Fruit fly (Drosophila melanogaster): ENCODE results near the gene ppk27.

ppk27 gene

dm6 chr3L:3787595-3788151, 32.7 kb upstream of the ppk27 start (continued):
- TF ChIP-seq cg (GFP tag; optimal IDR thresholded peaks at IDR 0.05): peak; percentile 87
- TF ChIP-seq abd-A (tag; optimal IDR thresholded peaks at IDR 0.05): peak; percentile 48
- peak; percentile 63 for TF ChIP-seq disco-r (GFP tag; optimal IDR thresholded peaks at IDR 0.05)
- peak; percentile 12 for TF ChIP-seq cad (GFP tag; optimal IDR thresholded peaks at IDR 0.05)
- TF ChIP-seq hkb (optimal IDR thresholded peaks at IDR 0.05): no peak
- TF ChIP-seq hkb (GFP tag; IDR thresholded peaks at IDR 0.05): peak; percentile 56
- peak; percentile 43 for TF ChIP-seq CG10543 (GFP tag; optimal IDR thresholded peaks at IDR 0.05)
- TF ChIP-seq ranshi (GFP tag; IDR thresholded peaks at IDR 0.05): 0 out of 2 replicates have a peak, but pooled peaks have one; percentile 22
- no peak for TF ChIP-seq maf-S (GFP tag; optimal IDR thresholded peaks at IDR 0.05)
- peak; percentile 61 for TF ChIP-seq CG10431 (GFP tag; optimal IDR thresholded peaks at IDR 0.05)
- no peak for TF ChIP-seq Dfd (GFP tag; optimal IDR thresholded peaks at IDR 0.05)
- TF ChIP-seq CG8089 (GFP tag; optimal IDR thresholded peaks at IDR 0.05): no peak
- TF ChIP-seq CG17361 (GFP tag; IDR thresholded peaks at IDR 0.05): 0 out of 3 replicates have a peak, but pooled peaks have one; percentile 9
- TF ChIP-seq CG3847 (GFP tag; IDR thresholded peaks at IDR 0.05): peak; percentile 67
- TF ChIP-seq CG1602 (GFP tag; optimal IDR thresholded peaks at IDR 0.05): no peak
- TF ChIP-seq caup (GFP tag; optimal IDR thresholded peaks at IDR 0.05; ENCODE audit: severe bottlenecking): peak; percentile 54
- peak; percentile 54 for TF ChIP-seq Fer1 (GFP tag; optimal IDR thresholded peaks at IDR 0.05)
- TF ChIP-seq nmo (GFP tag; optimal IDR thresholded peaks at IDR 0.05): peak; percentile 44
- TF ChIP-seq slp2 (GFP tag; optimal IDR thresholded peaks at IDR 0.05): no peak
- no peak for TF ChIP-seq CG9215 (GFP tag; IDR thresholded peaks at IDR 0.05)
- no peak for TF ChIP-seq CG10565 (GFP tag; optimal IDR thresholded peaks at IDR 0.05)
- peak; percentile 52; the same call in 1 of the 4 replicates for TF ChIP-seq chinmo (GFP tag; IDR thresholded peaks at IDR 0.05; ENCODE audit: partially characterized antibody)
- TF ChIP-seq tio (GFP tag; optimal IDR thresholded peaks at IDR 0.05): no peak
- TF ChIP-seq Meics (GFP tag; optimal IDR thresholded peaks at IDR 0.05): peak; percentile 9
- peak; percentile 7 for TF ChIP-seq CG10209 (GFP tag; optimal IDR thresholded peaks at IDR 0.05)
- TF ChIP-seq PHDP (tag; optimal IDR thresholded peaks at IDR 0.05): peak; percentile 43
- no peak for TF ChIP-seq pan (optimal IDR thresholded peaks at IDR 0.05)
- TF ChIP-seq pan (GFP tag; optimal IDR thresholded peaks at IDR 0.05 in 1 of 2, IDR thresholded peaks at IDR 0.05 in 1 of 2): no peak
- peak; percentile 21 for TF ChIP-seq CG13624 (GFP tag; optimal IDR thresholded peaks at IDR 0.05)
- TF ChIP-seq sob (GFP tag; IDR thresholded peaks at IDR 0.05): peak; percentile 46; the same call in 1 of the 2 replicates
- TF ChIP-seq CG3407 (GFP tag; optimal IDR thresholded peaks at IDR 0.05): peak; percentile 25
- TF ChIP-seq gcm (GFP tag; optimal IDR thresholded peaks at IDR 0.05): peak; percentile 18
- TF ChIP-seq CHES-1-like (GFP tag; optimal IDR thresholded peaks at IDR 0.05): peak; percentile 47
- TF ChIP-seq gfzf (GFP tag; optimal IDR thresholded peaks at IDR 0.05): peak; percentile 92
- TF ChIP-seq CG12299 (tag; optimal IDR thresholded peaks at IDR 0.05): peak; percentile 84
- peak in 1 of 2 experiments; percentile 59 for TF ChIP-seq crp (GFP tag; optimal IDR thresholded peaks at IDR 0.05)
- peak; percentile 72; the same call in 1 of the 3 replicates for TF ChIP-seq CG34422 (GFP tag; IDR thresholded peaks at IDR 0.05)
- no peak for TF ChIP-seq Doc3 (GFP tag; IDR thresholded peaks at IDR 0.05; ENCODE audit: partially characterized antibody)
- TF ChIP-seq ci (GFP tag; IDR thresholded peaks at IDR 0.05): peak; percentile 77; the same call in 2 of the 3 replicates
- TF ChIP-seq tap (tag; optimal IDR thresholded peaks at IDR 0.05): peak; percentile 8
- peak; percentile 40 for TF ChIP-seq CG12769 (tag; optimal IDR thresholded peaks at IDR 0.05)
- TF ChIP-seq nau (GFP tag; optimal IDR thresholded peaks at IDR 0.05): peak; percentile 38
- peak; percentile 49 for TF ChIP-seq Mes4 (GFP tag; optimal IDR thresholded peaks at IDR 0.05)
- no peak for TF ChIP-seq sens-2 (GFP tag; IDR thresholded peaks at IDR 0.05)
- no peak for TF ChIP-seq CG8290 (GFP tag; optimal IDR thresholded peaks at IDR 0.05)
- peak in 1 of 2 experiments; percentile 79 for TF ChIP-seq CG8290 (tag; optimal IDR thresholded peaks at IDR 0.05)
- TF ChIP-seq CG2116 (GFP tag; optimal IDR thresholded peaks at IDR 0.05): peak; percentile 47
- peak; percentile 15 for TF ChIP-seq CG11504 (tag; optimal IDR thresholded peaks at IDR 0.05)
- TF ChIP-seq sqz (GFP tag; optimal IDR thresholded peaks at IDR 0.05): peak; percentile 98
- TF ChIP-seq CG2120 (GFP tag; optimal IDR thresholded peaks at IDR 0.05): peak; percentile 9
